Worm (Caenorhabditis elegans): ENCODE measurements around the gene nspg-1.

DNA sequence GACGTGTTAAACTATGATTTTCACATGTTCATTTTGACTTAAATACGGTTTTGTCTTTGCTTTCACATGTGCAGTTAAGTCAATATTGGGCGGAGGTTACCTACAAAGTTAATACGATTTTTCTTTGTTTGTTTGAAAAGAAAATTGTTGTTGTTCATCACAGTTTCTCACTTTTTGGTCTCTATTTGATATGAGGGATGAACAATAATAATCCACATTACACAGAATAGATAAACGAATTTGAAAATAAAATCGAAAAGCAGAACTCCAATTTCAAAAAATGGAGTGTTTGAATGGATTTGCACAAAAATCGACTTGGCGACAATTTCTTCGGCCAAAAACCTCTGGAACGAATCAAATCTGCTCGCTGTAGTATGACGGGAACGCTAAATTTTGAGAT, 38.8 kb upstream of the nspg-1 start, which contains the start of gene ttr-29:
- TF ChIP-seq nhr-76 (tag; optimal IDR thresholded peaks at IDR 0.05) (no peak), ces-1 (GFP tag; optimal IDR thresholded peaks at IDR 0.05) (no peak)
